Worm (Caenorhabditis elegans): Measurements from ENCODE around the gene cest-30.

DNA sequence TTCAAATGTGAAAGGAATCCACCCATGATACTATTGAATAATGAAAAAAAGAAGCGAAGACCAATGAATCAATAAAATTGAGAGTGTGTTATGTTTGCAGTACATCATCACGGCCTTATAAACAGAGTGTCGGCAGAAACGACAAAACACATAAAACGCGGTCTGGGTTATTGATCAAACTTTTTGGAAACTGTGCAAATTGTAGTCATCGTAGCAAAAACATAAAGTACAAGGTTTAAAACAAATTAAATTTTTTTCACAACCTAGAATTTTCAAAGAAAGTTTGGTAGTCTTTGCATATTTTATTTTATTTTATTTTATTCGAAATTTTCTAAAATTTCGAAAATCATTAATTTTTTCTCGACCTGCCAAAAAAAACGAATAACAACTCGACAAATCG, 19.9 kb downstream of the cest-30 start, which contains the start of gene cest-35.1:
- TF ChIP-seq med-1 (GFP tag; optimal IDR thresholded peaks at IDR 0.05; ENCODE audit: insufficient read depth): no peak
- TF ChIP-seq ztf-23 (GFP tag; IDR thresholded peaks at IDR 0.05): no peak
- TF ChIP-seq flt-1 (GFP tag; IDR thresholded peaks at IDR 0.05): no peak
- no peak for TF ChIP-seq klf-2 (GFP tag; conservative IDR thresholded peaks at IDR 0.05)
- TF ChIP-seq ref-1 (GFP tag; conservative IDR thresholded peaks at IDR 0.05): no peak
- TF ChIP-seq cog-1 (tag; optimal IDR thresholded peaks at IDR 0.05): no peak
- TF ChIP-seq T22C8.4 (GFP tag; IDR thresholded peaks at IDR 0.05): no peak
- TF ChIP-seq tab-1 (GFP tag; IDR thresholded peaks at IDR 0.05): no peak
- no peak for TF ChIP-seq ztf-29 (GFP tag; IDR thresholded peaks at IDR 0.05)

Measured in whole organism, midembryonic.